Worm (Caenorhabditis elegans) whole organism, early embryonic: Measurements from ENCODE around the gene cpi-1.

ENCODE experiments used
- B0310.2 ChIP-seq: sonication (generic microtip); optimal IDR thresholded peaks from 2 replicates; lab custom pipeline; 2016; ENCODE audit warnings: mild to moderate bottlenecking, missing genetic modification characterization, missing compliant biosample characterization
- F13C5.2 ChIP-seq: sonication (generic microtip); optimal IDR thresholded peaks from 2 replicates; lab custom pipeline; 2017; ENCODE audit warnings: mild to moderate bottlenecking, missing genetic modification characterization, inconsistent platforms, missing compliant biosample characterization
- aly-1 ChIP-seq: sonication (generic microtip); optimal IDR thresholded peaks from 2 replicates; lab custom pipeline; 2016; ENCODE audit warnings: missing genetic modification characterization, missing compliant biosample characterization
- ama-1 ChIP-seq: fragments of 150-350 bp; optimal IDR thresholded peaks from 2 replicates; lab custom pipeline; 2014
- ceh-13 ChIP-seq: fragments of 200-800 bp; sonication (Bioruptor generic); optimal IDR thresholded peaks from 2 replicates; lab custom pipeline; 2018; ENCODE audit warnings: mild to moderate bottlenecking, missing genetic modification characterization, missing compliant biosample characterization
- ceh-36 ChIP-seq: sonication (generic microtip); optimal IDR thresholded peaks from 2 replicates; lab custom pipeline; 2016; ENCODE audit warnings: missing genetic modification characterization, inconsistent platforms, missing compliant biosample characterization
- ets-7 ChIP-seq: sonication (generic microtip); optimal IDR thresholded peaks from 2 replicates; lab custom pipeline; 2016; ENCODE audit warnings: missing genotype, missing genetic modification characterization, missing compliant biosample characterization
- flt-1 ChIP-seq: fragments of 200-800 bp; sonication (Bioruptor generic); IDR thresholded peaks from 2 replicates; pipeline ENCODE4 v1.3.6; 2022; ENCODE audit warnings: missing genetic modification characterization, missing compliant biosample characterization
- hmbx-1 ChIP-seq: sonication (generic microtip); optimal IDR thresholded peaks from 2 replicates; lab custom pipeline; 2016; ENCODE audit warnings: mild to moderate bottlenecking, missing genetic modification characterization, missing compliant biosample characterization
- hmg-4 ChIP-seq: fragments of 200-800 bp; sonication (Bioruptor generic); optimal IDR thresholded peaks from 2 replicates; lab custom pipeline; 2018; ENCODE audit warnings: mild to moderate bottlenecking, missing genetic modification characterization, missing compliant biosample characterization
- hnd-1 ChIP-seq: sonication (generic microtip); optimal IDR thresholded peaks from 2 replicates; lab custom pipeline; 2016; ENCODE audit warnings: missing genetic modification characterization, missing compliant biosample characterization
- pes-1 ChIP-seq: fragments of 200-800 bp; sonication (Bioruptor generic); IDR thresholded peaks from 2 replicates; pipeline ENCODE4 v1.3.6; 2022; ENCODE audit warnings: missing genetic modification reagents, missing genetic modification characterization, missing compliant biosample characterization
- scrt-1 ChIP-seq: fragments of 200-800 bp; sonication (Bioruptor generic); IDR thresholded peaks from 2 replicates; pipeline ENCODE4 v1.3.6; 2022; ENCODE audit warnings: missing genetic modification characterization, missing compliant biosample characterization
- sea-1 ChIP-seq: fragments of 200-800 bp; sonication (Bioruptor generic); conservative IDR thresholded peaks from 2 replicates; pipeline ENCODE4 v1.3.6; 2022; ENCODE audit warnings: missing genetic modification characterization, missing compliant biosample characterization
- tbx-11 ChIP-seq: fragments of 200-800 bp; sonication (Bioruptor generic); IDR thresholded peaks from 2 replicates; pipeline ENCODE4 v1.3.6; 2022; ENCODE audit warnings: missing genetic modification characterization, missing compliant biosample characterization
- tbx-37 ChIP-seq: fragments of 200-800 bp; sonication (Bioruptor generic); conservative IDR thresholded peaks from 2 replicates; pipeline ENCODE4 v1.3.6; 2022; ENCODE audit warnings: missing genetic modification reagents, missing genetic modification characterization, missing compliant biosample characterization
- tra-4 ChIP-seq: sonication (generic microtip); optimal IDR thresholded peaks from 2 replicates; lab custom pipeline; 2017; ENCODE audit warnings: missing genetic modification characterization, missing compliant biosample characterization

Gene cpi-1

ce11 chrIV:6093477-6094314 lies at the start of gene cpi-1:
TSS of gene cpi-1 (minus strand) at chrIV:6093680.
- TF ChIP-seq F13C5.2 (tag; lab: Kevin White, UChicago), result no peak
- TF ChIP-seq ceh-13, result no peak
- TF ChIP-seq sea-1, result no peak
- TF ChIP-seq B0310.2, result no peak

- TF ChIP-seq sea-1, result no peak
- TF ChIP-seq ama-1 (lab: Kevin White, UChicago), result no peak
- no peak for TF ChIP-seq tbx-11 (GFP tag; lab: Robert Waterston, UW)
- TF ChIP-seq tbx-37 (GFP tag; lab: Robert Waterston, UW), result no peak
- no peak for TF ChIP-seq scrt-1
These were observed 47.2 kb upstream of the cpi-1 start for ce11 chrIV:6140700-6141099.

- TF ChIP-seq ceh-13, result no peak
- no peak for TF ChIP-seq hmg-4 (GFP tag; lab: Kevin White, UChicago)
- TF ChIP-seq pes-1, result no peak
- TF ChIP-seq aly-1, result no peak
- no peak for TF ChIP-seq B0310.2
- no peak for TF ChIP-seq hmbx-1 (tag; lab: Kevin White, UChicago)
- no peak for TF ChIP-seq scrt-1
- no peak for TF ChIP-seq tra-4 (tag; lab: Kevin White, UChicago)
- no peak for TF ChIP-seq F13C5.2 (tag; lab: Kevin White, UChicago)
- TF ChIP-seq tbx-37 (GFP tag; lab: Robert Waterston, UW), result no peak
These were observed 42.1 kb upstream of the cpi-1 start for ce11 chrIV:6135592-6135991.

- TF ChIP-seq hmbx-1 (tag; lab: Kevin White, UChicago) (no peak), B0310.2 (no peak), sea-1 (no peak), ama-1 (lab: Kevin White, UChicago) (no peak), tbx-37 (GFP tag; lab: Robert Waterston, UW) (no peak), tra-4 (tag; lab: Kevin White, UChicago) (no peak), pes-1 (no peak), hmg-4 (GFP tag; lab: Kevin White, UChicago) (no peak), flt-1 (GFP tag; lab: Robert Waterston, UW) (no peak), hnd-1 (no peak), ceh-36 (tag; lab: Kevin White, UChicago) (no peak), ets-7 (tag; lab: Kevin White, UChicago) (no peak), F13C5.2 (tag; lab: Kevin White, UChicago) (no peak), ceh-13 (no peak), scrt-1 (no peak), tbx-11 (GFP tag; lab: Robert Waterston, UW) (no peak)
These were observed 41.2 kb upstream of the cpi-1 start for ce11 chrIV:6134639-6135038.

ce11 chrIV:6130437-6130836 lies 37.0 kb upstream of the cpi-1 start:
- TF ChIP-seq hmbx-1 (tag; lab: Kevin White, UChicago) (no peak), scrt-1 (no peak), ceh-36 (tag; lab: Kevin White, UChicago) (no peak)

ce11 chrIV:6127252-6127930 lies 33.9 kb upstream of the cpi-1 start, which contains the start of gene M03D4.4:
TSS of gene M03D4.4 (minus strand) at chrIV:6127302.
- no peak for TF ChIP-seq hmbx-1 (tag; lab: Kevin White, UChicago)
- TF ChIP-seq hnd-1, result no peak
- TF ChIP-seq aly-1, result no peak
- no peak for TF ChIP-seq tbx-11 (GFP tag; lab: Robert Waterston, UW)
- no peak for TF ChIP-seq sea-1
- TF ChIP-seq tbx-37 (GFP tag; lab: Robert Waterston, UW), result no peak
- no peak for TF ChIP-seq tra-4 (tag; lab: Kevin White, UChicago)
- TF ChIP-seq ama-1 (lab: Kevin White, UChicago), result no peak
- no peak for TF ChIP-seq scrt-1
- TF ChIP-seq pes-1, result no peak
- no peak for TF ChIP-seq B0310.2

ce11 chrIV:6117741-6118265 lies 24.3 kb upstream of the cpi-1 start, which contains the start of gene zen-4:
TSS of gene zen-4 (plus strand) at chrIV:6118215.
- TF ChIP-seq ceh-36 (tag; lab: Kevin White, UChicago) (no peak), pes-1 (peak; percentile 39; the same call in 1 of the 2 replicates), scrt-1 (no peak), sea-1 (no peak), F13C5.2 (tag; lab: Kevin White, UChicago) (no peak), flt-1 (GFP tag; lab: Robert Waterston, UW) (no peak), hmbx-1 (tag; lab: Kevin White, UChicago) (no peak), hnd-1 (no peak)

ce11 chrIV:6112291-6112690 lies 18.8 kb upstream of the cpi-1 start, which contains the start of gene M03D4.3:
TSS of gene M03D4.3 (minus strand) at chrIV:6112391.
- no peak for TF ChIP-seq aly-1
- TF ChIP-seq B0310.2, result no peak
- no peak for TF ChIP-seq ceh-36 (tag; lab: Kevin White, UChicago)
- no peak for TF ChIP-seq pes-1
- TF ChIP-seq tra-4 (tag; lab: Kevin White, UChicago), result no peak
- TF ChIP-seq tbx-37 (GFP tag; lab: Robert Waterston, UW), result no peak
- no peak for TF ChIP-seq ceh-13
- no peak for TF ChIP-seq hmg-4 (GFP tag; lab: Kevin White, UChicago)
